Worm (Caenorhabditis elegans) whole organism, early embryonic: Measurements from ENCODE around the gene tex-2.

Experiments
- B0310.2 ChIP-seq: sonication (generic microtip); optimal IDR thresholded peaks from 2 replicates; lab custom pipeline; 2016; ENCODE audit warnings: mild to moderate bottlenecking, missing genetic modification characterization, missing compliant biosample characterization
- F13C5.2 ChIP-seq: sonication (generic microtip); optimal IDR thresholded peaks from 2 replicates; lab custom pipeline; 2017; ENCODE audit warnings: mild to moderate bottlenecking, missing genetic modification characterization, inconsistent platforms, missing compliant biosample characterization
- aly-1 ChIP-seq: sonication (generic microtip); optimal IDR thresholded peaks from 2 replicates; lab custom pipeline; 2016; ENCODE audit warnings: missing genetic modification characterization, missing compliant biosample characterization
- ama-1 ChIP-seq: fragments of 150-350 bp; optimal IDR thresholded peaks from 2 replicates; lab custom pipeline; 2014
- ceh-36 ChIP-seq: sonication (generic microtip); optimal IDR thresholded peaks from 2 replicates; lab custom pipeline; 2016; ENCODE audit warnings: missing genetic modification characterization, inconsistent platforms, missing compliant biosample characterization
- ets-7 ChIP-seq: sonication (generic microtip); optimal IDR thresholded peaks from 2 replicates; lab custom pipeline; 2016; ENCODE audit warnings: missing genotype, missing genetic modification characterization, missing compliant biosample characterization
- hmbx-1 ChIP-seq: sonication (generic microtip); optimal IDR thresholded peaks from 2 replicates; lab custom pipeline; 2016; ENCODE audit warnings: mild to moderate bottlenecking, missing genetic modification characterization, missing compliant biosample characterization
- hnd-1 ChIP-seq: sonication (generic microtip); optimal IDR thresholded peaks from 2 replicates; lab custom pipeline; 2016; ENCODE audit warnings: missing genetic modification characterization, missing compliant biosample characterization
- pes-1 ChIP-seq: fragments of 200-800 bp; sonication (Bioruptor generic); IDR thresholded peaks from 2 replicates; pipeline ENCODE4 v1.3.6; 2022; ENCODE audit warnings: missing genetic modification reagents, missing genetic modification characterization, missing compliant biosample characterization
- sea-1 ChIP-seq: fragments of 200-800 bp; sonication (Bioruptor generic); conservative IDR thresholded peaks from 2 replicates; pipeline ENCODE4 v1.3.6; 2022; ENCODE audit warnings: missing genetic modification characterization, missing compliant biosample characterization
- tbx-37 ChIP-seq: fragments of 200-800 bp; sonication (Bioruptor generic); conservative IDR thresholded peaks from 2 replicates; pipeline ENCODE4 v1.3.6; 2022; ENCODE audit warnings: missing genetic modification reagents, missing genetic modification characterization, missing compliant biosample characterization

DNA sequence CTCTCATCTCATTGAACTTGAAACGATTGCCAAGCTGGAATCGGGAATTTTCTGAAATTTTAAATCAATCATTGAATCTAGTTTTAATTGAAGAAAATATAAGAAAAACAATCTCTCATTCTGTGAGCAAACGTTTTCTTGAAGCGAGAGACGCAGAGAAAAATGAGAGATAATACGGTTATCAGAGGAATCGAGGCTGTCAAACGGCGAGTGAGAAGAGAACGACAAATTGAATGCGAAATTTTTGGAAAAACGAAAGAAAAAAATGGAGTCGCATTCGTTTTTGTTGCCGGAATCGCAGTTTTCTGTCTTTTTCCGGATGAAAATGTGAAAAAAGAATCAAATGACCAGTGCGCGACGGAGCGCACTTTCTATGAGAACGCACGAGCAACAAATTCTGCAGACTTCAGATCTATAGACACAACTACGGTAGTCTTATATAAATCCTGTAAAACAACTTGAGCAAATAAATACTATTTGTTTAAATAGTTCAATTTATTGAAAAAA lies at the start of gene tex-2:
- TF ChIP-seq ama-1 (lab: Kevin White, UChicago) (no peak), sea-1 (no peak), aly-1 (tag; lab: Kevin White, UChicago) (no peak), hmbx-1 (tag; lab: Kevin White, UChicago) (no peak), B0310.2 (no peak), hnd-1 (tag; lab: Kevin White, UChicago) (no peak), pes-1 (GFP tag; lab: Robert Waterston, UW) (no peak), F13C5.2 (no peak), tbx-37 (no peak), ceh-36 (tag; lab: Kevin White, UChicago) (no peak), ets-7 (tag; lab: Kevin White, UChicago) (no peak)
